Worm (Caenorhabditis elegans) whole organism, L3 larva: ENCODE measurements around the gene F47B8.2.

Experiments
- R02D3.7 ChIP-seq: fragments of 150-350 bp; optimal IDR thresholded peaks from 2 replicates; lab custom pipeline; 2014; ENCODE audit warnings: missing biosample characterization, missing genetic modification characterization
- ceh-9 ChIP-seq: sonication (generic microtip); optimal IDR thresholded peaks from 2 replicates; lab custom pipeline; 2018; ENCODE audit warnings: missing biosample characterization, missing genetic modification characterization
- egl-5 ChIP-seq: fragments of 150-350 bp; optimal IDR thresholded peaks from 2 replicates; lab custom pipeline; 2017; ENCODE audit warnings: missing biosample characterization, missing genetic modification reagents, missing genetic modification characterization, inconsistent platforms
- elt-1 ChIP-seq: fragments of 150-350 bp; optimal IDR thresholded peaks from 2 replicates; lab custom pipeline; 2014; ENCODE audit warnings: missing biosample characterization, missing genetic modification characterization
- fos-1 ChIP-seq: fragments of 150-350 bp; optimal IDR thresholded peaks from 2 replicates; lab custom pipeline; 2014; ENCODE audit warnings: missing biosample characterization, missing genetic modification characterization
- lin-15B ChIP-seq: fragments of 150-350 bp; optimal IDR thresholded peaks from 2 replicates; lab custom pipeline; 2014; ENCODE audit warnings: missing biosample characterization, missing genetic modification characterization
- lin-39 ChIP-seq: fragments of 150-350 bp; optimal IDR thresholded peaks from 2 replicates; lab custom pipeline; 2018; ENCODE audit warnings: missing biosample characterization, missing genetic modification reagents, missing genetic modification characterization
- mdl-1 ChIP-seq: fragments of 150-350 bp; optimal IDR thresholded peaks from 2 replicates; lab custom pipeline; 2014; ENCODE audit warnings: missing biosample characterization, missing genetic modification characterization
- mml-1 ChIP-seq: fragments of 150-350 bp; sonication (generic microtip); optimal IDR thresholded peaks from 3 replicates; lab custom pipeline; 2014; ENCODE audit warnings: missing biosample characterization, missing genetic modification characterization
- nhr-23 ChIP-seq: fragments of 150-350 bp; optimal IDR thresholded peaks from 2 replicates; lab custom pipeline; 2014; ENCODE audit warnings: missing biosample characterization, missing genetic modification reagents, missing genetic modification characterization
- nhr-28 ChIP-seq: fragments of 150-350 bp; optimal IDR thresholded peaks from 2 replicates; lab custom pipeline; 2014; ENCODE audit warnings: missing biosample characterization, missing genetic modification characterization
- nhr-67 ChIP-seq: fragments of 150-350 bp; optimal IDR thresholded peaks from 2 replicates; lab custom pipeline; 2014; ENCODE audit warnings: missing biosample characterization, missing genetic modification characterization
- nhr-77 ChIP-seq: fragments of 150-350 bp; optimal IDR thresholded peaks from 2 replicates; lab custom pipeline; 2014; ENCODE audit warnings: missing biosample characterization, missing genetic modification characterization
- pha-4 ChIP-seq: fragments of 150-350 bp; optimal IDR thresholded peaks from 2 replicates; lab custom pipeline; 2014; ENCODE audit warnings: missing biosample characterization, missing genetic modification reagents, missing genetic modification characterization
- sea-2 ChIP-seq: fragments of 150-350 bp; sonication (generic microtip); optimal IDR thresholded peaks from 4 replicates; lab custom pipeline; 2014; ENCODE audit warnings: missing biosample characterization, missing genetic modification reagents, missing genetic modification characterization
- skn-1 ChIP-seq: fragments of 150-350 bp; optimal IDR thresholded peaks from 2 replicates; lab custom pipeline; 2014; ENCODE audit warnings: missing biosample characterization, missing genetic modification characterization
- snpc-4 ChIP-seq: fragments of 150-350 bp; optimal IDR thresholded peaks from 2 replicates; lab custom pipeline; 2014; ENCODE audit warnings: missing biosample characterization, missing genetic modification characterization
- tbx-2 ChIP-seq: sonication (generic microtip); optimal IDR thresholded peaks from 2 replicates; lab custom pipeline; 2016; ENCODE audit warnings: mild to moderate bottlenecking, missing genetic modification characterization, missing compliant biosample characterization
- unc-39 ChIP-seq: sonication (generic microtip); optimal IDR thresholded peaks from 4 replicates; lab custom pipeline; 2017; ENCODE audit warnings: missing biosample characterization, missing genetic modification characterization
- ztf-4 ChIP-seq: fragments of 150-350 bp; optimal IDR thresholded peaks from 2 replicates; lab custom pipeline; 2014; ENCODE audit warnings: missing biosample characterization, missing genetic modification characterization

The F47B8.2 gene

ce11 chrV:14268616-14269015, 47.8 kb downstream of the F47B8.2 start, which contains the start of gene F40G12.4:
TSS of gene F40G12.4 (minus strand) at chrV:14268716.
- no peak for TF ChIP-seq ceh-9 (tag; lab: Kevin White, UChicago)
- no peak for TF ChIP-seq R02D3.7 (tag; lab: Kevin White, UChicago)
- no peak for TF ChIP-seq pha-4 (tag; lab: Kevin White, UChicago)
- TF ChIP-seq nhr-28 (tag; lab: Kevin White, UChicago) = no peak
- no peak for TF ChIP-seq egl-5 (tag; lab: Kevin White, UChicago)
- no peak for TF ChIP-seq nhr-23 (tag; lab: Kevin White, UChicago)
- TF ChIP-seq fos-1 = no peak
- TF ChIP-seq mml-1 (tag; lab: Kevin White, UChicago) = no peak
- TF ChIP-seq lin-15B = no peak
- no peak for TF ChIP-seq mdl-1
- no peak for TF ChIP-seq nhr-67 (tag; lab: Kevin White, UChicago)
- no peak for TF ChIP-seq nhr-77 (tag; lab: Kevin White, UChicago)
- TF ChIP-seq unc-39 (tag; lab: Kevin White, UChicago) = no peak
- TF ChIP-seq elt-1 = no peak
- TF ChIP-seq skn-1 (tag; lab: Kevin White, UChicago) = no peak
- TF ChIP-seq tbx-2 = no peak
- no peak for TF ChIP-seq ztf-4
- TF ChIP-seq sea-2 (GFP tag; lab: Kevin White, UChicago) = no peak

ce11 chrV:14267326-14267942, 49.0 kb downstream of the F47B8.2 start:
- TF ChIP-seq snpc-4 (tag; lab: Kevin White, UChicago) (peak; percentile 1), lin-39 (tag; lab: Kevin White, UChicago) (no peak)
